Worm (Caenorhabditis elegans): Measurements from ENCODE around the gene cest-30.
A peak's percentile ranks its signal among the peaks of the same experiment; 100 is the strongest.

The cest-30 gene

ce11 chrV:5273241-5273640 is 10.3 kb upstream of the cest-30 start:
- TF ChIP-seq nhr-6 (tag; optimal IDR thresholded peaks at IDR 0.05) (no peak), sma-9 (GFP tag; optimal IDR thresholded peaks at IDR 0.05) (peak; percentile 65), sma-9 (tag; optimal IDR thresholded peaks at IDR 0.05) (no peak), fos-1 (tag; optimal IDR thresholded peaks at IDR 0.05) (peak; percentile 44)

- TF ChIP-seq gmeb-1 (tag; optimal IDR thresholded peaks at IDR 0.05) = peak; percentile 28
- peak in 1 of 2 experiments; percentile 9 for TF ChIP-seq lsy-2 (tag; optimal IDR thresholded peaks at IDR 0.05)
- TF ChIP-seq ztf-11 (tag; optimal IDR thresholded peaks at IDR 0.05) = no peak
- no peak for TF ChIP-seq nhr-23 (tag; optimal IDR thresholded peaks at IDR 0.05)
- peak; percentile 16 for TF ChIP-seq F13H6.1 (tag; optimal IDR thresholded peaks at IDR 0.05)
- peak; percentile 28 for TF ChIP-seq nhr-21 (tag; optimal IDR thresholded peaks at IDR 0.05)
- peak; percentile 26 for TF ChIP-seq sma-3 (GFP tag; optimal IDR thresholded peaks at IDR 0.05)
- no peak for TF ChIP-seq mab-5 (tag; optimal IDR thresholded peaks at IDR 0.05)
- peak; percentile 86 for TF ChIP-seq sma-9 (GFP tag; optimal IDR thresholded peaks at IDR 0.05)
- TF ChIP-seq sma-9 (tag; optimal IDR thresholded peaks at IDR 0.05) = peak; percentile 29
- peak; percentile 31 for TF ChIP-seq skn-1 (tag; optimal IDR thresholded peaks at IDR 0.05)
- TF ChIP-seq zag-1 (tag; optimal IDR thresholded peaks at IDR 0.05) = no peak
- no peak for TF ChIP-seq unc-55 (GFP tag; optimal IDR thresholded peaks at IDR 0.05)
- TF ChIP-seq nhr-129 (tag; optimal IDR thresholded peaks at IDR 0.05) = peak; percentile 74
- TF ChIP-seq ztf-1 (GFP tag; conservative IDR thresholded peaks at IDR 0.05) = no peak
- TF ChIP-seq dmd-4 (tag; optimal IDR thresholded peaks at IDR 0.05) = no peak
These were observed 9.7 kb upstream of the cest-30 start for ce11 chrV:5272619-5273074.

- TF ChIP-seq unc-62 (GFP tag; optimal IDR thresholded peaks at IDR 0.05) (no peak), R02D3.7 (tag; optimal IDR thresholded peaks at IDR 0.05) (no peak), ZK546.5 (tag; optimal IDR thresholded peaks at IDR 0.05) (no peak), ztf-1 (GFP tag; conservative IDR thresholded peaks at IDR 0.05) (no peak), ama-1 (optimal IDR thresholded peaks at IDR 0.05) (no peak), sma-9 (GFP tag; optimal IDR thresholded peaks at IDR 0.05) (peak; percentile 6), sma-9 (tag; optimal IDR thresholded peaks at IDR 0.05) (no peak)
These were observed 9.1 kb upstream of the cest-30 start for ce11 chrV:5272034-5272433.

- TF ChIP-seq skn-1 (tag; optimal IDR thresholded peaks at IDR 0.05) = no peak
- no peak for TF ChIP-seq nhr-77 (tag; optimal IDR thresholded peaks at IDR 0.05)
- no peak for TF ChIP-seq R02D3.7 (tag; optimal IDR thresholded peaks at IDR 0.05)
- no peak for TF ChIP-seq aly-2 (tag; optimal IDR thresholded peaks at IDR 0.05)
- TF ChIP-seq elt-1 (tag; optimal IDR thresholded peaks at IDR 0.05) = no peak
- TF ChIP-seq nhr-6 (tag; optimal IDR thresholded peaks at IDR 0.05) = no peak
- no peak for TF ChIP-seq mab-5 (tag; optimal IDR thresholded peaks at IDR 0.05)
- TF ChIP-seq elt-3 (tag; optimal IDR thresholded peaks at IDR 0.05) = no peak
- peak; percentile 27 for TF ChIP-seq lin-11 (tag; optimal IDR thresholded peaks at IDR 0.05)
- TF ChIP-seq crh-2 (tag; optimal IDR thresholded peaks at IDR 0.05) = peak; percentile 56
- no peak for TF ChIP-seq ztf-11 (tag; optimal IDR thresholded peaks at IDR 0.05)
- TF ChIP-seq unc-62 (GFP tag; optimal IDR thresholded peaks at IDR 0.05) = no peak
- no peak for TF ChIP-seq ceh-82 (tag; optimal IDR thresholded peaks at IDR 0.05)
- TF ChIP-seq lin-13 (GFP tag; optimal IDR thresholded peaks at IDR 0.05) = no peak
- no peak for TF ChIP-seq dmd-4 (tag; optimal IDR thresholded peaks at IDR 0.05)
- no peak for TF ChIP-seq snpc-4 (tag; optimal IDR thresholded peaks at IDR 0.05)
- TF ChIP-seq nhr-129 (tag; optimal IDR thresholded peaks at IDR 0.05) = peak; percentile 84
- peak in 1 of 2 experiments; percentile 71 for TF ChIP-seq mdl-1 (tag; optimal IDR thresholded peaks at IDR 0.05)
- TF ChIP-seq mbf-1 (tag; optimal IDR thresholded peaks at IDR 0.05) = no peak
- TF ChIP-seq ama-1 (optimal IDR thresholded peaks at IDR 0.05) = no peak
- TF ChIP-seq nhr-10 (tag; optimal IDR thresholded peaks at IDR 0.05) = no peak
- no peak for TF ChIP-seq unc-55 (GFP tag; optimal IDR thresholded peaks at IDR 0.05)
- no peak for TF ChIP-seq peb-1 (tag; optimal IDR thresholded peaks at IDR 0.05)
- no peak for TF ChIP-seq nhr-23 (tag; optimal IDR thresholded peaks at IDR 0.05)
- TF ChIP-seq sem-4 (tag; optimal IDR thresholded peaks at IDR 0.05) = no peak
- peak; percentile 69 for TF ChIP-seq sma-3 (GFP tag; optimal IDR thresholded peaks at IDR 0.05)
- TF ChIP-seq lin-39 (tag; optimal IDR thresholded peaks at IDR 0.05) = no peak
- TF ChIP-seq unc-39 (tag; optimal IDR thresholded peaks at IDR 0.05) = no peak
- TF ChIP-seq Y55F3AM.14 (GFP tag; optimal IDR thresholded peaks at IDR 0.05) = peak; percentile 1
- TF ChIP-seq egl-27 (tag; optimal IDR thresholded peaks at IDR 0.05) = no peak
- peak; percentile 95 for TF ChIP-seq F13H6.1 (tag; optimal IDR thresholded peaks at IDR 0.05)
- TF ChIP-seq lsy-2 (tag; optimal IDR thresholded peaks at IDR 0.05) = peak in 1 of 2 experiments; percentile 58
- TF ChIP-seq fos-1 (tag; optimal IDR thresholded peaks at IDR 0.05) = peak; percentile 30
- no peak for TF ChIP-seq ztf-1 (GFP tag; conservative IDR thresholded peaks at IDR 0.05)
- no peak for TF ChIP-seq nhr-237 (tag; optimal IDR thresholded peaks at IDR 0.05)
- TF ChIP-seq sma-9 (GFP tag; optimal IDR thresholded peaks at IDR 0.05) = peak; percentile 99
- no peak for TF ChIP-seq sma-9 (tag; optimal IDR thresholded peaks at IDR 0.05)
- TF ChIP-seq ZK546.5 (tag; optimal IDR thresholded peaks at IDR 0.05) = no peak
- TF ChIP-seq nhr-25 (tag; optimal IDR thresholded peaks at IDR 0.05) = no peak
- TF ChIP-seq ztf-4 (tag; optimal IDR thresholded peaks at IDR 0.05) = no peak
- TF ChIP-seq blmp-1 (tag; optimal IDR thresholded peaks at IDR 0.05; ENCODE audit: insufficient read depth) = peak; percentile 17
- TF ChIP-seq zag-1 (tag; optimal IDR thresholded peaks at IDR 0.05) = no peak
- TF ChIP-seq ceh-16 (tag; optimal IDR thresholded peaks at IDR 0.05) = no peak
- TF ChIP-seq nhr-21 (tag; optimal IDR thresholded peaks at IDR 0.05) = peak; percentile 68
These were observed 8.6 kb upstream of the cest-30 start for ce11 chrV:5271487-5271886.

All from whole organism, L2 larva.